Worm (Caenorhabditis elegans) whole organism, young adult: ENCODE data around the gene ZK1010.10.

Source experiments
- C17E4.6 ChIP-seq: fragments of 200-800 bp; sonication (Bioruptor generic); IDR thresholded peaks from 2 replicates; pipeline ENCODE4 v1.3.6; 2022; ENCODE audit warnings: missing genetic modification reagents, missing genetic modification characterization, missing compliant biosample characterization
- F22D6.2 ChIP-seq: sonication (generic microtip); optimal IDR thresholded peaks from 2 replicates; lab custom pipeline; 2016; ENCODE audit warnings: mild to moderate bottlenecking, missing genetic modification characterization, missing compliant biosample characterization
- F37B4.10 ChIP-seq: fragments of 200-800 bp; sonication (Bioruptor generic); IDR thresholded peaks from 2 replicates; pipeline ENCODE4 v1.3.6; 2022; ENCODE audit warnings: missing genetic modification characterization, missing compliant biosample characterization
- F39B2.1 ChIP-seq: fragments of 200-800 bp; sonication (Bioruptor generic); IDR thresholded peaks from 2 replicates; pipeline ENCODE4 v1.3.6; 2022; ENCODE audit warnings: missing genetic modification reagents, missing genetic modification characterization, missing compliant biosample characterization
- F49E8.2 ChIP-seq: sonication (generic microtip); optimal IDR thresholded peaks from 3 replicates; lab custom pipeline; 2017; ENCODE audit warnings: missing genetic modification characterization, mild to moderate bottlenecking, missing compliant biosample characterization, antibody characterized with exemption, moderate library complexity; ENCODE audit not compliant: insufficient read depth
- F55B11.4 ChIP-seq: sonication (generic microtip); optimal IDR thresholded peaks from 2 replicates; lab custom pipeline; 2016; ENCODE audit warnings: missing compliant biosample characterization, missing genetic modification characterization, borderline replicate concordance; ENCODE audit not compliant: insufficient read depth
- F57C9.4 ChIP-seq: sonication (generic microtip); optimal IDR thresholded peaks from 2 replicates; lab custom pipeline; 2017; ENCODE audit warnings: mild to moderate bottlenecking, missing genetic modification characterization, missing compliant biosample characterization
- T07F8.4 ChIP-seq: sonication (generic microtip); optimal IDR thresholded peaks from 2 replicates; lab custom pipeline; 2016; ENCODE audit warnings: mild to moderate bottlenecking, missing genetic modification characterization, moderate library complexity, missing compliant biosample characterization
- Y53F4B.3 ChIP-seq: fragments of 200-800 bp; sonication (Bioruptor generic); IDR thresholded peaks from 2 replicates; pipeline ENCODE4 v1.3.6; 2022; ENCODE audit warnings: missing genetic modification reagents, missing genetic modification characterization, missing compliant biosample characterization
- Y53G8AR.9 ChIP-seq: fragments of 200-800 bp; sonication (Bioruptor generic); conservative IDR thresholded peaks from 2 replicates; pipeline ENCODE4 v1.3.6; 2022; ENCODE audit warnings: missing genetic modification reagents, missing genetic modification characterization, missing compliant biosample characterization
- Y56A3A.18 ChIP-seq: fragments of 200-800 bp; sonication (Bioruptor generic); IDR thresholded peaks from 2 replicates; pipeline ENCODE4 v1.3.6; 2022; ENCODE audit warnings: missing genetic modification reagents, missing genetic modification characterization, missing compliant biosample characterization
- Y67H2A.10 ChIP-seq: fragments of 200-800 bp; sonication (Bioruptor generic); conservative IDR thresholded peaks from 2 replicates; pipeline ENCODE4 v1.3.6; 2022; ENCODE audit warnings: missing genetic modification reagents, missing genetic modification characterization, missing compliant biosample characterization
- aptf-2 ChIP-seq: fragments of 200-800 bp; sonication (Bioruptor generic); conservative IDR thresholded peaks from 2 replicates; pipeline ENCODE4 v1.3.6; 2022; ENCODE audit warnings: missing genetic modification reagents, missing genetic modification characterization, missing compliant biosample characterization
- attf-5 ChIP-seq: fragments of 200-800 bp; sonication (Bioruptor generic); optimal IDR thresholded peaks from 2 replicates; lab custom pipeline; 2018; ENCODE audit warnings: mild to moderate bottlenecking, missing genetic modification characterization, missing compliant biosample characterization
- attf-6 ChIP-seq: fragments of 200-800 bp; sonication (Bioruptor generic); IDR thresholded peaks from 2 replicates; pipeline ENCODE4 v1.3.6; 2022; ENCODE audit warnings: missing genetic modification reagents, missing genetic modification characterization, missing compliant biosample characterization
- cebp-1 ChIP-seq, 2 experiments: fragments of 200-800 bp in 1 of 2; sonication (Bioruptor generic) in 1 of 2; sonication (generic microtip) in 1 of 2; IDR thresholded peaks in 1 of 2; optimal IDR thresholded peaks in 1 of 2; 2 replicates each; pipeline versions ENCODE4 v1.3.6 to Lab custom; 2017 to 2022; ENCODE audit warnings: missing compliant biosample characterization in 2 of 2, missing genetic modification characterization in 2 of 2, mild to moderate bottlenecking in 1 of 2, missing genetic modification reagents in 1 of 2, moderate library complexity in 1 of 2
- ceh-27 ChIP-seq: fragments of 200-800 bp; sonication (Bioruptor generic); optimal IDR thresholded peaks from 2 replicates; lab custom pipeline; 2018; ENCODE audit warnings: mild to moderate bottlenecking, missing genetic modification characterization, moderate library complexity, missing compliant biosample characterization
- ceh-40 ChIP-seq: fragments of 200-800 bp; sonication (Bioruptor generic); IDR thresholded peaks from 2 replicates; pipeline ENCODE4 v1.3.6; 2022; ENCODE audit warnings: missing genetic modification characterization, missing compliant biosample characterization
- chd-7 ChIP-seq: sonication (generic microtip); optimal IDR thresholded peaks from 2 replicates; lab custom pipeline; 2016; ENCODE audit warnings: mild to moderate bottlenecking, missing genetic modification characterization, moderate library complexity, missing compliant biosample characterization
- efl-1 ChIP-seq: fragments of 150-350 bp; optimal IDR thresholded peaks from 2 replicates; lab custom pipeline; 2014; ENCODE audit warnings: missing biosample characterization, missing genetic modification reagents, missing genetic modification characterization
- ekl-4 ChIP-seq: fragments of 200-800 bp; sonication (Bioruptor generic); IDR thresholded peaks from 2 replicates; pipeline ENCODE4 v1.3.6; 2022; ENCODE audit warnings: missing genetic modification reagents, missing genetic modification characterization, missing compliant biosample characterization
- ets-4 ChIP-seq: fragments of 200-800 bp; sonication (Bioruptor generic); optimal IDR thresholded peaks from 2 replicates; lab custom pipeline; 2018; ENCODE audit warnings: mild to moderate bottlenecking, missing genetic modification characterization, missing compliant biosample characterization
- hlh-12 ChIP-seq: sonication (generic microtip); optimal IDR thresholded peaks from 2 replicates; lab custom pipeline; 2016; ENCODE audit warnings: missing genetic modification characterization, missing compliant biosample characterization
- hrde-1 ChIP-seq: sonication (generic microtip); optimal IDR thresholded peaks from 2 replicates; lab custom pipeline; 2016; ENCODE audit warnings: missing genetic modification characterization, mild to moderate bottlenecking, missing compliant biosample characterization, moderate library complexity, missing genotype, missing genetic modification reagents, borderline replicate concordance
- mes-4 ChIP-seq: sonication (generic microtip); optimal IDR thresholded peaks from 2 replicates; lab custom pipeline; 2016; ENCODE audit warnings: missing genotype, missing genetic modification characterization, missing compliant biosample characterization
- nfya-1 ChIP-seq: sonication (generic microtip); optimal IDR thresholded peaks from 2 replicates; lab custom pipeline; 2017; ENCODE audit warnings: antibody characterized with exemption, missing compliant biosample characterization, missing genetic modification characterization, borderline replicate concordance; ENCODE audit not compliant: insufficient read depth
- nhr-120 ChIP-seq: fragments of 200-800 bp; sonication (Bioruptor generic); IDR thresholded peaks from 2 replicates; pipeline ENCODE4 v1.3.6; 2022; ENCODE audit warnings: missing genetic modification characterization, missing compliant biosample characterization
- nhr-179 ChIP-seq: sonication (generic microtip); optimal IDR thresholded peaks from 2 replicates; lab custom pipeline; 2016; ENCODE audit warnings: mild to moderate bottlenecking, missing genetic modification characterization, missing compliant biosample characterization
- nhr-90 ChIP-seq: sonication (generic microtip); optimal IDR thresholded peaks from 2 replicates; lab custom pipeline; 2016; ENCODE audit warnings: missing genotype, mild to moderate bottlenecking, missing genetic modification characterization, missing compliant biosample characterization
- pbrm-1 ChIP-seq: fragments of 200-800 bp; sonication (Bioruptor generic); IDR thresholded peaks from 2 replicates; pipeline ENCODE4 v1.3.6; 2022; ENCODE audit warnings: missing genetic modification reagents, missing genetic modification characterization, missing compliant biosample characterization
- pha-4 ChIP-seq: fragments of 150-350 bp; sonication (generic microtip); optimal IDR thresholded peaks from 2 replicates; lab custom pipeline; 2014; ENCODE audit warnings: missing biosample characterization, missing genetic modification reagents, missing genetic modification characterization
- rpc-1 ChIP-seq, 2 experiments: fragments of 150-350 bp in 1 of 2; sonication (generic microtip) in 1 of 2; optimal IDR thresholded peaks; 2 replicates each; lab custom pipeline; 2014 to 2018; ENCODE audit warnings: missing biosample characterization in 1 of 2, missing genetic modification characterization in 1 of 2, missing genetic modification reagents in 1 of 2, missing genotype in 1 of 2
- sdz-38 ChIP-seq: sonication (generic microtip); optimal IDR thresholded peaks from 2 replicates; lab custom pipeline; 2016; ENCODE audit warnings: missing genotype, missing genetic modification characterization, missing compliant biosample characterization
- somi-1 ChIP-seq: fragments of 200-800 bp; sonication (Bioruptor generic); optimal IDR thresholded peaks from 2 replicates; lab custom pipeline; 2018; ENCODE audit warnings: mild to moderate bottlenecking, missing genetic modification characterization, missing compliant biosample characterization
- tbx-9 ChIP-seq: sonication (generic microtip); optimal IDR thresholded peaks from 2 replicates; lab custom pipeline; 2016; ENCODE audit warnings: borderline replicate concordance, missing genetic modification characterization, inconsistent platforms, missing compliant biosample characterization
- unc-130 ChIP-seq: sonication (generic microtip); optimal IDR thresholded peaks from 2 replicates; lab custom pipeline; 2016; ENCODE audit warnings: missing genetic modification reagents, missing genetic modification characterization, missing compliant biosample characterization
- zim-3 ChIP-seq: sonication (generic microtip); optimal IDR thresholded peaks from 2 replicates; lab custom pipeline; 2017; ENCODE audit warnings: mild to moderate bottlenecking, missing genetic modification characterization, moderate library complexity, missing compliant biosample characterization
- ztf-22 ChIP-seq: fragments of 200-800 bp; sonication (Bioruptor generic); optimal IDR thresholded peaks from 2 replicates; lab custom pipeline; 2018; ENCODE audit warnings: mild to moderate bottlenecking, missing genetic modification characterization, moderate library complexity, missing compliant biosample characterization
- ztf-25 ChIP-seq: fragments of 200-800 bp; sonication (Bioruptor generic); IDR thresholded peaks from 2 replicates; pipeline ENCODE4 v1.3.6; 2022; ENCODE audit warnings: missing genetic modification reagents, missing genetic modification characterization, missing compliant biosample characterization
- ztf-28 ChIP-seq: fragments of 200-800 bp; sonication (Bioruptor generic); IDR thresholded peaks from 2 replicates; pipeline ENCODE4 v1.3.6; 2022; ENCODE audit warnings: missing genetic modification reagents, missing genetic modification characterization, missing compliant biosample characterization
- ztf-6 ChIP-seq: fragments of 200-800 bp; sonication (Bioruptor generic); IDR thresholded peaks from 2 replicates; pipeline ENCODE4 v1.3.6; 2022; ENCODE audit warnings: missing genetic modification reagents, missing genetic modification characterization, missing compliant biosample characterization

The ZK1010.10 gene

ce11 chrIII:12978473-12979174 lies 23.6 kb upstream of the ZK1010.10 start, which contains the start of the genes ubq-2 and frg-1 (continued):
- TF ChIP-seq attf-5 (GFP tag; lab: Kevin White, UChicago) (peak; percentile 89), Y53F4B.3 (GFP tag; lab: Robert Waterston, UW) (no peak), mes-4 (tag; lab: Kevin White, UChicago) (no peak), ceh-27 (GFP tag; lab: Kevin White, UChicago) (peak; percentile 61), F55B11.4 (tag; lab: Kevin White, UChicago) (no peak), F22D6.2 (tag; lab: Kevin White, UChicago) (no peak), zim-3 (tag; lab: Kevin White, UChicago) (no peak), F37B4.10 (no peak), rpc-1 (optimal IDR thresholded peaks at IDR 0.05; lab: Kevin White, UChicago) (peak; percentile 10), rpc-1 (tag; optimal IDR thresholded peaks at IDR 0.05; lab: Kevin White, UChicago) (no peak), hlh-12 (tag; lab: Kevin White, UChicago) (no peak), nhr-179 (tag; lab: Kevin White, UChicago) (no peak), Y67H2A.10 (no peak), chd-7 (tag; lab: Kevin White, UChicago) (peak; percentile 4), unc-130 (GFP tag; lab: Kevin White, UChicago) (no peak), nhr-90 (tag; lab: Kevin White, UChicago) (no peak), ztf-28 (GFP tag; lab: Robert Waterston, UW) (0 out of 2 replicates have a peak, but pooled peaks have one; percentile 32), efl-1 (peak; percentile 56), ekl-4 (peak; percentile 67), F49E8.2 (tag; lab: Kevin White, UChicago) (peak; percentile 72), hrde-1 (tag; lab: Kevin White, UChicago) (no peak), pha-4 (tag; lab: Kevin White, UChicago) (peak; percentile 60), nfya-1 (no peak), aptf-2 (GFP tag; lab: Robert Waterston, UW) (no peak), pbrm-1 (GFP tag; lab: Robert Waterston, UW) (peak; percentile 80), C17E4.6 (GFP tag; lab: Robert Waterston, UW) (peak; percentile 36; the same call in 1 of the 2 replicates), T07F8.4 (tag; lab: Kevin White, UChicago) (no peak), F39B2.1 (no peak), Y53G8AR.9 (GFP tag; lab: Robert Waterston, UW) (peak; percentile 77), nhr-120 (GFP tag; lab: Robert Waterston, UW) (no peak), ztf-25 (GFP tag; lab: Robert Waterston, UW) (no peak), somi-1 (GFP tag; lab: Kevin White, UChicago) (no peak), Y56A3A.18 (GFP tag; lab: Robert Waterston, UW) (no peak)

DNA sequence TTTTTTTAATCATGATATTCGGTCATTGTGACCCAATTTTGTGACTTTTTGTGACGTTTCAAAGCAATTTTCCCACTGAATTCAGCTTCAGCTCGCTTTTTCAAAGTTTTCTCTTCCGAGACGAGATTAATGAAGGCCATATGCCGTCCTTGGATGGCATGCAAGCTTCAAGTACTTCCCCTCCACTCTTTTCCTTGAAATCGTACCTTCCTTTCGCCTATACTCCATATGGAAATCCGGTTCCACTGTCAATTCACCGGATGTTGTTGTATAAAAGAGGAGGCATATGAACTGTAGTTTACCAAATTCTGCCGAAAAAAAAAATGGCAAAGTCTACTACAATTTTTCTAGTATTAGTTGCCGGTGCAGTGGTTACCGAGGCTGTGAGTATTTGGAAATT lies 21.4 kb upstream of the ZK1010.10 start, which contains the start of gene ZK1010.4:
ZK1010.4 (plus strand) TSS at position 301 of the 400 bp plus-strand sequence.
- TF ChIP-seq F57C9.4 (tag; lab: Kevin White, UChicago) (no peak), ztf-25 (GFP tag; lab: Robert Waterston, UW) (no peak), tbx-9 (tag; lab: Kevin White, UChicago) (no peak), ztf-22 (GFP tag; lab: Kevin White, UChicago) (no peak), ekl-4 (no peak), attf-6 (GFP tag; lab: Robert Waterston, UW) (no peak), ceh-40 (GFP tag; lab: Robert Waterston, UW) (no peak), cebp-1 (GFP tag; IDR thresholded peaks at IDR 0.05; lab: Robert Waterston, UW) (no peak), cebp-1 (tag; optimal IDR thresholded peaks at IDR 0.05; lab: Kevin White, UChicago) (no peak), F55B11.4 (tag; lab: Kevin White, UChicago) (no peak), ets-4 (GFP tag; lab: Kevin White, UChicago) (no peak), ztf-6 (no peak), unc-130 (GFP tag; lab: Kevin White, UChicago) (no peak), sdz-38 (tag; lab: Kevin White, UChicago) (no peak)
